Worm (Caenorhabditis elegans) whole organism, L2 larva: ENCODE measurements around the gene B0228.1.

ENCODE experiments used
- C34F6.9 ChIP-seq: fragments of 150-350 bp; optimal IDR thresholded peaks from 2 replicates; lab custom pipeline; 2014; ENCODE audit warnings: missing biosample characterization, missing genetic modification characterization
- F13H6.1 ChIP-seq: sonication (generic microtip); optimal IDR thresholded peaks from 2 replicates; lab custom pipeline; 2016; ENCODE audit warnings: missing genetic modification characterization, missing compliant biosample characterization
- R02D3.7 ChIP-seq: fragments of 150-350 bp; optimal IDR thresholded peaks from 2 replicates; lab custom pipeline; 2014; ENCODE audit warnings: missing biosample characterization, missing genetic modification characterization
- Y55F3AM.14 ChIP-seq: fragments of 200-800 bp; sonication (Bioruptor generic); optimal IDR thresholded peaks from 2 replicates; lab custom pipeline; 2018; ENCODE audit warnings: mild to moderate bottlenecking, missing genetic modification characterization, missing compliant biosample characterization
- ZK546.5 ChIP-seq: sonication (generic microtip); optimal IDR thresholded peaks from 2 replicates; lab custom pipeline; 2017; ENCODE audit warnings: missing biosample characterization, missing genetic modification characterization
- alr-1 ChIP-seq: fragments of 150-350 bp; optimal IDR thresholded peaks from 2 replicates; lab custom pipeline; 2014; ENCODE audit warnings: missing biosample characterization, missing genetic modification characterization
- aly-2 ChIP-seq: fragments of 150-350 bp; optimal IDR thresholded peaks from 2 replicates; lab custom pipeline; 2014; ENCODE audit warnings: missing biosample characterization, missing genetic modification characterization
- ama-1 ChIP-seq: fragments of 150-350 bp; optimal IDR thresholded peaks from 2 replicates; lab custom pipeline; 2018; ENCODE audit warnings: inconsistent platforms
- blmp-1 ChIP-seq: sonication (generic microtip); optimal IDR thresholded peaks from 2 replicates; lab custom pipeline; 2017; ENCODE audit warnings: missing genetic modification characterization, mild to moderate bottlenecking, missing compliant biosample characterization, antibody characterized with exemption, moderate library complexity; ENCODE audit not compliant: insufficient read depth
- ceh-16 ChIP-seq: fragments of 150-350 bp; optimal IDR thresholded peaks from 2 replicates; lab custom pipeline; 2014; ENCODE audit warnings: missing biosample characterization, missing genetic modification characterization
- ceh-82 ChIP-seq: fragments of 150-350 bp; optimal IDR thresholded peaks from 2 replicates; lab custom pipeline; 2014; ENCODE audit warnings: missing biosample characterization, missing genetic modification characterization
- crh-2 ChIP-seq: sonication (generic microtip); optimal IDR thresholded peaks from 2 replicates; lab custom pipeline; 2017; ENCODE audit warnings: missing biosample characterization, missing genetic modification characterization
- dmd-4 ChIP-seq: sonication (generic microtip); optimal IDR thresholded peaks from 2 replicates; lab custom pipeline; 2017; ENCODE audit warnings: missing biosample characterization, missing genetic modification characterization
- egl-27 ChIP-seq: sonication (generic microtip); optimal IDR thresholded peaks from 3 replicates; lab custom pipeline; 2017; ENCODE audit warnings: missing biosample characterization, missing genetic modification reagents, missing genetic modification characterization
- elt-1 ChIP-seq: fragments of 150-350 bp; optimal IDR thresholded peaks from 2 replicates; lab custom pipeline; 2014; ENCODE audit warnings: missing biosample characterization, missing genetic modification characterization
- elt-3 ChIP-seq: sonication (generic microtip); optimal IDR thresholded peaks from 2 replicates; lab custom pipeline; 2017; ENCODE audit warnings: missing biosample characterization, missing genetic modification characterization
- fos-1 ChIP-seq: fragments of 150-350 bp; optimal IDR thresholded peaks from 2 replicates; lab custom pipeline; 2014; ENCODE audit warnings: missing biosample characterization, missing genetic modification characterization
- gmeb-1 ChIP-seq: fragments of 150-350 bp; optimal IDR thresholded peaks from 2 replicates; lab custom pipeline; 2014; ENCODE audit warnings: missing biosample characterization, missing genetic modification characterization
- lin-11 ChIP-seq: fragments of 150-350 bp; sonication (generic microtip); optimal IDR thresholded peaks from 2 replicates; lab custom pipeline; 2014; ENCODE audit warnings: missing biosample characterization, missing genetic modification characterization, inconsistent platforms, mixed read lengths
- lin-13 ChIP-seq: fragments of 150-350 bp; optimal IDR thresholded peaks from 2 replicates; lab custom pipeline; 2014; ENCODE audit warnings: missing biosample characterization, missing genetic modification reagents, missing genetic modification characterization
- lin-39 ChIP-seq: fragments of 150-350 bp; optimal IDR thresholded peaks from 2 replicates; lab custom pipeline; 2014; ENCODE audit warnings: missing biosample characterization, missing genetic modification reagents, missing genetic modification characterization
- lsy-2 ChIP-seq, 2 experiments: fragments of 150-350 bp in 1 of 2; sonication (generic microtip) in 1 of 2; optimal IDR thresholded peaks; 2 replicates each; lab custom pipeline; 2014 to 2017; ENCODE audit warnings: missing biosample characterization in 2 of 2, missing genetic modification characterization in 2 of 2
- mab-5 ChIP-seq: fragments of 150-350 bp; optimal IDR thresholded peaks from 2 replicates; lab custom pipeline; 2014; ENCODE audit warnings: missing biosample characterization, missing genetic modification characterization
- mbf-1 ChIP-seq: sonication (generic microtip); optimal IDR thresholded peaks from 2 replicates; lab custom pipeline; 2017; ENCODE audit warnings: missing biosample characterization, missing genetic modification characterization
- nhr-10 ChIP-seq: sonication (generic microtip); optimal IDR thresholded peaks from 2 replicates; lab custom pipeline; 2017; ENCODE audit warnings: missing biosample characterization, missing genetic modification characterization
- nhr-11 ChIP-seq: fragments of 150-350 bp; optimal IDR thresholded peaks from 2 replicates; lab custom pipeline; 2014; ENCODE audit warnings: missing biosample characterization, missing genetic modification characterization
- nhr-12 ChIP-seq: fragments of 150-350 bp; optimal IDR thresholded peaks from 2 replicates; lab custom pipeline; 2014; ENCODE audit warnings: missing biosample characterization, missing genetic modification characterization
- nhr-129 ChIP-seq: fragments of 150-350 bp; optimal IDR thresholded peaks from 2 replicates; lab custom pipeline; 2014; ENCODE audit warnings: missing biosample characterization, missing genetic modification characterization
- nhr-21 ChIP-seq: fragments of 150-350 bp; optimal IDR thresholded peaks from 2 replicates; lab custom pipeline; 2014; ENCODE audit warnings: missing biosample characterization, missing genetic modification characterization
- nhr-23 ChIP-seq: fragments of 150-350 bp; optimal IDR thresholded peaks from 2 replicates; lab custom pipeline; 2014; ENCODE audit warnings: missing biosample characterization, missing genetic modification reagents, missing genetic modification characterization
- nhr-237 ChIP-seq: fragments of 150-350 bp; optimal IDR thresholded peaks from 2 replicates; lab custom pipeline; 2014; ENCODE audit warnings: missing biosample characterization, missing genetic modification characterization
- nhr-25 ChIP-seq: fragments of 150-350 bp; sonication (generic microtip); optimal IDR thresholded peaks from 3 replicates; lab custom pipeline; 2014; ENCODE audit warnings: missing biosample characterization, missing genetic modification characterization
- nhr-6 ChIP-seq: fragments of 150-350 bp; optimal IDR thresholded peaks from 2 replicates; lab custom pipeline; 2014; ENCODE audit warnings: missing biosample characterization, missing genetic modification characterization
- nhr-77 ChIP-seq: fragments of 150-350 bp; optimal IDR thresholded peaks from 2 replicates; lab custom pipeline; 2014; ENCODE audit warnings: missing biosample characterization, missing genetic modification characterization
- peb-1 ChIP-seq: fragments of 150-350 bp; optimal IDR thresholded peaks from 2 replicates; lab custom pipeline; 2014; ENCODE audit warnings: missing biosample characterization, missing genetic modification characterization
- sem-4 ChIP-seq: fragments of 150-350 bp; optimal IDR thresholded peaks from 2 replicates; lab custom pipeline; 2014; ENCODE audit warnings: missing biosample characterization, missing genetic modification reagents, missing genetic modification characterization
- skn-1 ChIP-seq: sonication (generic microtip); optimal IDR thresholded peaks from 2 replicates; lab custom pipeline; 2017; ENCODE audit warnings: missing biosample characterization, missing genetic modification characterization
- sma-3 ChIP-seq: sonication (generic microtip); optimal IDR thresholded peaks from 2 replicates; lab custom pipeline; 2016; ENCODE audit warnings: missing genetic modification reagents, missing genetic modification characterization, missing compliant biosample characterization
- sma-9 ChIP-seq, 2 experiments: fragments of 150-350 bp in 1 of 2; sonication (generic microtip) in 1 of 2; optimal IDR thresholded peaks; 2 replicates each; lab custom pipeline; 2014 to 2016; ENCODE audit warnings: missing genetic modification characterization in 2 of 2, mild to moderate bottlenecking in 1 of 2, missing biosample characterization in 1 of 2, missing compliant biosample characterization in 1 of 2, missing genetic modification reagents in 1 of 2, moderate library complexity in 1 of 2
- snpc-4 ChIP-seq: fragments of 150-350 bp; optimal IDR thresholded peaks from 2 replicates; lab custom pipeline; 2014; ENCODE audit warnings: missing biosample characterization, missing genetic modification characterization
- unc-55 ChIP-seq: fragments of 150-350 bp; sonication (generic microtip); optimal IDR thresholded peaks from 3 replicates; lab custom pipeline; 2014; ENCODE audit warnings: missing biosample characterization, missing genetic modification reagents, missing genetic modification characterization
- unc-62 ChIP-seq: fragments of 150-350 bp; optimal IDR thresholded peaks from 2 replicates; lab custom pipeline; 2014; ENCODE audit warnings: missing biosample characterization, missing genetic modification reagents, missing genetic modification characterization
- zag-1 ChIP-seq: fragments of 150-350 bp; optimal IDR thresholded peaks from 2 replicates; lab custom pipeline; 2014; ENCODE audit warnings: missing biosample characterization, missing genetic modification characterization
- ztf-1 ChIP-seq: fragments of 200-800 bp; sonication (Bioruptor generic); conservative IDR thresholded peaks from 2 replicates; pipeline ENCODE4 v1.3.6; 2022; ENCODE audit warnings: missing genetic modification characterization, missing compliant biosample characterization
- ztf-11 ChIP-seq: sonication (generic microtip); optimal IDR thresholded peaks from 2 replicates; lab custom pipeline; 2017; ENCODE audit warnings: missing biosample characterization, missing genetic modification characterization
- ztf-4 ChIP-seq: fragments of 150-350 bp; optimal IDR thresholded peaks from 2 replicates; lab custom pipeline; 2014; ENCODE audit warnings: missing biosample characterization, missing genetic modification characterization

B0228.1 gene

DNA sequence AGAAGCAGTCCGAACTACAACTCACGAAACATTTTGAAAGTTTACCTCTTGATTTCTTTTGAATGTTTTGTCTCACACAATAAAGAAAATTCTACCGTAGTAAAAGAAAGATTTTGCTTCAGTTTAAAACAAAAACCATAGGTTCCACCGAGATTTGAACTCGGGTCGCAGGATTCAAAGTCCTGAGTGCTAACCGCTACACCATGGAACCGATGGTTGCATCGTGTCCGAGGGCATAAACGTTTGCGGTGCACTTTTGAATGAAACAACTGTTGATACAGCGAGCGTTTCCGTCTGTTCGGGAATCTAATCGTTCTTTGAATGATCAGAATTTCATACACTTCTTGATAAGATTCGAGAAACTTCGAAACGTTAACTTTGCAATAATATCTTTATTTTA is 1.7 kb downstream of the B0228.1 start:
- TF ChIP-seq nhr-129 (peak; percentile 74), nhr-21 (tag; lab: Kevin White, UChicago) (peak; percentile 85), lin-13 (GFP tag; lab: Kevin White, UChicago) (peak; percentile 52), ztf-1 (GFP tag; lab: Robert Waterston, UW) (no peak), R02D3.7 (tag; lab: Kevin White, UChicago) (no peak), alr-1 (no peak), blmp-1 (tag; lab: Kevin White, UChicago) (no peak), sem-4 (no peak), aly-2 (no peak), gmeb-1 (tag; lab: Kevin White, UChicago) (peak; percentile 69), lsy-2 (tag; optimal IDR thresholded peaks at IDR 0.05; lab: Kevin White, UChicago) (peak in 1 of 2 experiments; percentile 66), nhr-11 (tag; lab: Kevin White, UChicago) (no peak), mbf-1 (tag; lab: Kevin White, UChicago) (no peak), elt-3 (tag; lab: Kevin White, UChicago) (no peak), crh-2 (tag; lab: Kevin White, UChicago) (peak; percentile 88), ztf-4 (peak; percentile 39), sma-9 (GFP tag; optimal IDR thresholded peaks at IDR 0.05; lab: Kevin White, UChicago) (peak; percentile 75), sma-9 (tag; optimal IDR thresholded peaks at IDR 0.05; lab: Kevin White, UChicago) (no peak), ceh-82 (tag; lab: Kevin White, UChicago) (no peak), ama-1 (lab: Kevin White, UChicago) (peak; percentile 38), nhr-25 (tag; lab: Kevin White, UChicago) (no peak), nhr-77 (tag; lab: Kevin White, UChicago) (peak; percentile 7), nhr-12 (tag; lab: Kevin White, UChicago) (no peak), nhr-23 (tag; lab: Kevin White, UChicago) (no peak), peb-1 (tag; lab: Kevin White, UChicago) (no peak), sma-3 (GFP tag; lab: Kevin White, UChicago) (peak; percentile 81), elt-1 (tag; lab: Kevin White, UChicago) (no peak), egl-27 (peak; percentile 24), C34F6.9 (tag; lab: Kevin White, UChicago) (no peak), mab-5 (tag; lab: Kevin White, UChicago) (no peak), ztf-11 (no peak), nhr-10 (tag; lab: Kevin White, UChicago) (no peak), dmd-4 (no peak), lin-11 (tag; lab: Kevin White, UChicago) (no peak), fos-1 (tag; lab: Kevin White, UChicago) (peak; percentile 44), F13H6.1 (tag; lab: Kevin White, UChicago) (peak; percentile 4), unc-62 (GFP tag; lab: Kevin White, UChicago) (no peak), zag-1 (tag; lab: Kevin White, UChicago) (no peak)

DNA sequence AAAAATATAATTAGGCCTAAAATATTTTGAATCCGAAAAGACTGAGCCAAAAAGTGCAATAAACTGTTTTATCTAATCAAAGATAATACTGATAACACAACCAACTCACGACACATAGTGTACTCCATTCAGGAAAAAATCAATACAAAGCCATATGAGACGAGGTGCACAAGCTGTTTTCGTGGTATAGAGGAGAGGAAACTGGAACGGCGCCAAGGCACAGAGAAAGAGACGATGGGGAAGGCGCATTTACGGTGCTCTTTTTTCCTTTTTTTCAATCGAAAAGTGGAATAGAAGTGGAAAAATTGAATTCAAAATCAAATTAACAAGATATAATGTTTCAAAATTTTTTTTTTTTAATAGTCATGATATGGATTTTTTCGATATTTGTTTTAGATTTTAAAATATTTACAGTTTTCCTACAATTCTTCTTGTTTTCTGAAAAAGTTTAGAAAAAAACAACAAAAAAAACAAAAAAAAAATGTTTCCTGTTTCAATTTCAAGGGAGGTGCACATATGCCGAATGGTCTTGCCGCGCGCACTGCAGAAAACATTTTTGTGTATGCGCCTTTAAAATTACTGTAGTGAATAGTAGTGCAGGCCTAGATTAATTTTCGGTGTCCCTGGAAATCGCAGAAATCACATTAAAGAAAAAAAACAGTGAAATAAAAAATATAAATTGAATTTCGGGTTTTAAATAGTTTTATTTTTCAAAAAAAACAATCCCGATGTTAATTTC is 3.4 kb downstream of the B0228.1 start, which contains the start of gene B0228.7:
Gene B0228.7 (minus strand): TSS at position 627 of the 739 bp plus-strand sequence.
- no peak for TF ChIP-seq nhr-77 (tag; lab: Kevin White, UChicago)
- TF ChIP-seq ceh-16 (tag; lab: Kevin White, UChicago), result no peak
- TF ChIP-seq mbf-1 (tag; lab: Kevin White, UChicago), result no peak
- no peak for TF ChIP-seq gmeb-1 (tag; lab: Kevin White, UChicago)
- no peak for TF ChIP-seq Y55F3AM.14 (GFP tag; lab: Kevin White, UChicago)
- TF ChIP-seq C34F6.9 (tag; lab: Kevin White, UChicago), result peak; percentile 19
- no peak for TF ChIP-seq sem-4
- no peak for TF ChIP-seq dmd-4
- TF ChIP-seq blmp-1 (tag; lab: Kevin White, UChicago), result no peak
- TF ChIP-seq fos-1 (tag; lab: Kevin White, UChicago), result peak; percentile 37
- TF ChIP-seq nhr-23 (tag; lab: Kevin White, UChicago), result no peak
- TF ChIP-seq lin-13 (GFP tag; lab: Kevin White, UChicago), result peak; percentile 46
- no peak for TF ChIP-seq mab-5 (tag; lab: Kevin White, UChicago)
- no peak for TF ChIP-seq nhr-11 (tag; lab: Kevin White, UChicago)
- no peak for TF ChIP-seq ztf-4
- TF ChIP-seq ZK546.5, result no peak
- TF ChIP-seq nhr-237 (tag; lab: Kevin White, UChicago), result no peak
- no peak for TF ChIP-seq peb-1 (tag; lab: Kevin White, UChicago)
- peak; percentile 39 for TF ChIP-seq skn-1 (tag; lab: Kevin White, UChicago)
- TF ChIP-seq nhr-12 (tag; lab: Kevin White, UChicago), result no peak
- no peak for TF ChIP-seq sma-3 (GFP tag; lab: Kevin White, UChicago)
- no peak for TF ChIP-seq lin-39
- no peak for TF ChIP-seq elt-3 (tag; lab: Kevin White, UChicago)
- TF ChIP-seq ztf-1 (GFP tag; lab: Robert Waterston, UW), result no peak
- TF ChIP-seq zag-1 (tag; lab: Kevin White, UChicago), result no peak
- peak; percentile 55 for TF ChIP-seq nhr-129
- TF ChIP-seq lsy-2 (tag; optimal IDR thresholded peaks at IDR 0.05; lab: Kevin White, UChicago), result peak in 1 of 2 experiments; percentile 64
- peak; percentile 57 for TF ChIP-seq unc-55 (GFP tag; lab: Kevin White, UChicago)
- TF ChIP-seq aly-2, result no peak
- no peak for TF ChIP-seq ama-1 (lab: Kevin White, UChicago)
- no peak for TF ChIP-seq nhr-25 (tag; lab: Kevin White, UChicago)
- TF ChIP-seq snpc-4, result no peak
- peak; percentile 50 for TF ChIP-seq crh-2 (tag; lab: Kevin White, UChicago)
- TF ChIP-seq lin-11 (tag; lab: Kevin White, UChicago), result no peak
- TF ChIP-seq egl-27, result no peak
- TF ChIP-seq ztf-11, result no peak
- TF ChIP-seq nhr-6 (tag; lab: Kevin White, UChicago), result no peak
- TF ChIP-seq ceh-82 (tag; lab: Kevin White, UChicago), result no peak
- no peak for TF ChIP-seq R02D3.7 (tag; lab: Kevin White, UChicago)
- TF ChIP-seq nhr-10 (tag; lab: Kevin White, UChicago), result no peak
